Fruit fly (Drosophila melanogaster) whole organism, wandering third instar larva: ENCODE data around the gene plum.

ENCODE experiments used
- CG9705 ChIP-seq: fragments of 200-800 bp; sonication (Bioruptor generic); optimal IDR thresholded peaks from 2 replicates; lab custom pipeline; 2018; ENCODE audit warnings: missing biosample characterization, mild to moderate bottlenecking, missing genetic modification characterization
- Hr78 ChIP-seq: fragments of >200 bp; optimal IDR thresholded peaks from 2 replicates; lab custom pipeline; 2017; ENCODE audit warnings: missing biosample characterization, missing genetic modification characterization
- Myc ChIP-seq: fragments of >200 bp; optimal IDR thresholded peaks from 2 replicates; lab custom pipeline; 2017
- N ChIP-seq: fragments of >200 bp; optimal IDR thresholded peaks from 2 replicates; lab custom pipeline; 2018; ENCODE audit warnings: missing biosample characterization, missing external identifiers, missing genetic modification characterization
- Rel ChIP-seq, 2 experiments: fragments of 200-800 bp; sonication (Bioruptor generic) in 1 of 2; optimal IDR thresholded peaks; 2 replicates in 1 of 2; 3 replicates in 1 of 2; lab custom pipeline; 2016 to 2019; ENCODE audit warnings: mild to moderate bottlenecking in 2 of 2, missing biosample characterization in 2 of 2, missing genetic modification characterization in 2 of 2, moderate library complexity in 1 of 2

- no peak for TF ChIP-seq Myc
- no peak for TF ChIP-seq CG9705 (GFP tag; lab: Kevin White, UChicago)
- TF ChIP-seq Hr78 (GFP tag; lab: Kevin White, UChicago) = no peak
- TF ChIP-seq N = no peak
- no peak for TF ChIP-seq Rel (GFP tag; optimal IDR thresholded peaks at IDR 0.05; lab: Kevin White, UChicago)
- no peak for TF ChIP-seq Rel (tag; optimal IDR thresholded peaks at IDR 0.05; lab: Kevin White, UChicago)
These were observed 14.7 kb upstream of the plum start for dm6 chr3R:26549561-26550223.
